Fruit fly (Drosophila melanogaster) whole organism: ENCODE measurements around the gene CG9521.

Experiments used
- CG8478 ChIP-seq: fragments of >200 bp; optimal IDR thresholded peaks from 2 replicates; lab custom pipeline; 2018; ENCODE audit warnings: inconsistent platforms
- Dll ChIP-seq: fragments of >200 bp; optimal IDR thresholded peaks from 2 replicates; lab custom pipeline; 2017
- EcR ChIP-seq, 2 experiments: fragments of >200 bp; optimal IDR thresholded peaks; 2 replicates each; lab custom pipeline; 2017; ENCODE audit warnings: missing biosample characterization in 2 of 2, missing genetic modification characterization in 2 of 2, missing genetic modification reagents in 2 of 2
- psq ChIP-seq: fragments of >200 bp; optimal IDR thresholded peaks from 2 replicates; lab custom pipeline; 2017

- TF ChIP-seq psq (lab: Kevin White, UChicago): no peak
- no peak for TF ChIP-seq EcR (GFP tag; optimal IDR thresholded peaks at IDR 0.05; lab: Kevin White, UChicago)
- TF ChIP-seq Dll (lab: Kevin White, UChicago): no peak
- TF ChIP-seq CG8478 (lab: Kevin White, UChicago): no peak
Observed at dm6 chrX:14853153-14853672, at the start of gene CG9521.
